Worm (Caenorhabditis elegans) whole organism, L1 larva: ENCODE results near the gene srg-25.

Experiments
- C04F5.9 ChIP-seq: sonication (generic microtip); optimal IDR thresholded peaks from 2 replicates; lab custom pipeline; 2016; ENCODE audit warnings: missing genetic modification characterization, missing compliant biosample characterization
- C34B4.2 ChIP-seq: sonication (generic microtip); optimal IDR thresholded peaks from 2 replicates; lab custom pipeline; 2017; ENCODE audit warnings: mild to moderate bottlenecking, missing genetic modification characterization, missing compliant biosample characterization
- Y116A8C.19 ChIP-seq: sonication (generic microtip); optimal IDR thresholded peaks from 2 replicates; lab custom pipeline; 2016; ENCODE audit warnings: missing compliant biosample characterization, missing genetic modification characterization, borderline replicate concordance
- alr-1 ChIP-seq: fragments of 200-800 bp; sonication (Bioruptor generic); optimal IDR thresholded peaks from 2 replicates; lab custom pipeline; 2018; ENCODE audit warnings: borderline replicate concordance, mild to moderate bottlenecking, missing genetic modification characterization, missing compliant biosample characterization
- aly-2 ChIP-seq: fragments of 150-350 bp; optimal IDR thresholded peaks from 2 replicates; lab custom pipeline; 2014; ENCODE audit warnings: missing biosample characterization, missing genetic modification characterization
- ceh-82 ChIP-seq, 3 experiments: fragments of 150-350 bp in 1 of 3; sonication (generic microtip) in 2 of 3; optimal IDR thresholded peaks; 2 replicates each; lab custom pipeline; 2014 to 2017; ENCODE audit warnings: missing biosample characterization in 3 of 3, missing genetic modification characterization in 3 of 3
- ces-1 ChIP-seq: fragments of 150-350 bp; optimal IDR thresholded peaks from 2 replicates; lab custom pipeline; 2014; ENCODE audit warnings: missing biosample characterization, missing genetic modification reagents, missing genetic modification characterization
- dpl-1 ChIP-seq, 3 experiments: fragments of 150-350 bp in 2 of 3; sonication (generic microtip) in 1 of 3; optimal IDR thresholded peaks; 2 replicates each; lab custom pipeline; 2014 to 2017; ENCODE audit warnings: missing biosample characterization in 3 of 3, missing genetic modification characterization in 3 of 3, missing genetic modification reagents in 3 of 3
- efl-1 ChIP-seq, 4 experiments: fragments of 150-350 bp; optimal IDR thresholded peaks in 3 of 4; peaks in 1 of 4; 1 replicate in 1 of 4; 2 replicates in 3 of 4; lab custom pipeline; 2014; ENCODE audit warnings: missing biosample characterization in 2 of 4, missing genetic modification characterization in 2 of 4, missing genetic modification reagents in 2 of 4
- efl-3 ChIP-seq: fragments of 200-800 bp; sonication (Bioruptor generic); optimal IDR thresholded peaks from 2 replicates; lab custom pipeline; 2018; ENCODE audit warnings: mild to moderate bottlenecking, missing genetic modification characterization, missing compliant biosample characterization
- egl-13 ChIP-seq: sonication (generic microtip); optimal IDR thresholded peaks from 2 replicates; lab custom pipeline; 2016; ENCODE audit warnings: missing genotype, missing genetic modification reagents, missing genetic modification characterization, missing compliant biosample characterization
- elt-2 ChIP-seq: sonication (generic microtip); optimal IDR thresholded peaks from 2 replicates; lab custom pipeline; 2016; ENCODE audit warnings: missing genetic modification characterization, mild to moderate bottlenecking, inconsistent platforms, missing compliant biosample characterization, missing genetic modification reagents
- ets-5 ChIP-seq: fragments of 200-800 bp; sonication (Bioruptor generic); IDR thresholded peaks from 2 replicates; pipeline ENCODE4 v1.3.6; 2022; ENCODE audit warnings: missing genetic modification characterization, missing compliant biosample characterization
- fkh-4 ChIP-seq: sonication (generic microtip); optimal IDR thresholded peaks from 2 replicates; lab custom pipeline; 2016; ENCODE audit warnings: missing compliant biosample characterization, missing genetic modification characterization, borderline replicate concordance
- fos-1 ChIP-seq: fragments of 150-350 bp; optimal IDR thresholded peaks from 2 replicates; lab custom pipeline; 2014; ENCODE audit warnings: missing biosample characterization, missing genetic modification characterization
- irx-1 ChIP-seq: sonication (generic microtip); optimal IDR thresholded peaks from 2 replicates; lab custom pipeline; 2016; ENCODE audit warnings: missing genetic modification characterization, missing compliant biosample characterization
- isw-1 ChIP-seq: fragments of 200-800 bp; sonication (Bioruptor generic); IDR thresholded peaks from 2 replicates; pipeline ENCODE4 v1.3.6; 2022; ENCODE audit warnings: missing genetic modification characterization, missing compliant biosample characterization
- jun-1 ChIP-seq: fragments of 150-350 bp; optimal IDR thresholded peaks from 2 replicates; lab custom pipeline; 2014; ENCODE audit warnings: missing biosample characterization, missing genetic modification reagents, missing genetic modification characterization
- lin-15B ChIP-seq: fragments of 150-350 bp; sonication (generic microtip); optimal IDR thresholded peaks from 3 replicates; lab custom pipeline; 2014; ENCODE audit warnings: missing biosample characterization, missing genetic modification characterization
- lin-35 ChIP-seq, 2 experiments: fragments of 150-350 bp; optimal IDR thresholded peaks; 2 replicates each; lab custom pipeline; 2014; ENCODE audit warnings: missing biosample characterization in 2 of 2, missing genetic modification characterization in 2 of 2, missing genetic modification reagents in 2 of 2
- lsy-2 ChIP-seq, 2 experiments: fragments of 150-350 bp; optimal IDR thresholded peaks; 2 replicates each; lab custom pipeline; 2014; ENCODE audit warnings: missing biosample characterization in 2 of 2, missing genetic modification characterization in 2 of 2
- mdl-1 ChIP-seq, 2 experiments: fragments of 150-350 bp; optimal IDR thresholded peaks; 2 replicates each; lab custom pipeline; 2014 to 2017; ENCODE audit warnings: missing biosample characterization in 2 of 2, missing genetic modification characterization in 2 of 2, inconsistent platforms in 1 of 2
- mep-1 ChIP-seq: fragments of 150-350 bp; optimal IDR thresholded peaks from 2 replicates; lab custom pipeline; 2014; ENCODE audit warnings: missing biosample characterization, missing genetic modification characterization
- nhr-76 ChIP-seq: sonication (generic microtip); optimal IDR thresholded peaks from 2 replicates; lab custom pipeline; 2017; ENCODE audit warnings: missing biosample characterization, missing genetic modification characterization
- nhr-77 ChIP-seq: fragments of 150-350 bp; optimal IDR thresholded peaks from 2 replicates; lab custom pipeline; 2014; ENCODE audit warnings: missing biosample characterization, missing genetic modification characterization
- nhr-84 ChIP-seq: sonication (generic microtip); optimal IDR thresholded peaks from 2 replicates; lab custom pipeline; 2017; ENCODE audit warnings: missing biosample characterization, missing genetic modification characterization
- nhr-85 ChIP-seq: sonication (generic microtip); peaks from one replicate; lab custom pipeline; 2016; ENCODE audit warnings: missing genetic modification characterization, inconsistent platforms, missing compliant biosample characterization
- nhr-90 ChIP-seq: sonication (generic microtip); optimal IDR thresholded peaks from 2 replicates; lab custom pipeline; 2016; ENCODE audit warnings: mild to moderate bottlenecking, missing genetic modification characterization, missing compliant biosample characterization; ENCODE audit not compliant: poor library complexity
- unc-130 ChIP-seq: fragments of 150-350 bp; optimal IDR thresholded peaks from 2 replicates; lab custom pipeline; 2017; ENCODE audit warnings: missing biosample characterization, missing genetic modification characterization, inconsistent platforms
- unc-30 ChIP-seq: sonication (generic microtip); optimal IDR thresholded peaks from 2 replicates; lab custom pipeline; 2017; ENCODE audit warnings: missing biosample characterization, missing genetic modification characterization
- unc-62 ChIP-seq: fragments of 150-350 bp; optimal IDR thresholded peaks from 2 replicates; lab custom pipeline; 2014; ENCODE audit warnings: missing biosample characterization, missing genetic modification reagents, missing genetic modification characterization
- unc-86 ChIP-seq: sonication (generic microtip); optimal IDR thresholded peaks from 2 replicates; lab custom pipeline; 2016; ENCODE audit warnings: missing genetic modification characterization, missing compliant biosample characterization
- unc-98 ChIP-seq: fragments of 200-800 bp; sonication (Bioruptor generic); IDR thresholded peaks from 2 replicates; pipeline ENCODE4 v1.3.6; 2022; ENCODE audit warnings: missing genetic modification characterization, missing compliant biosample characterization
- vab-15 ChIP-seq: sonication (generic microtip); optimal IDR thresholded peaks from 2 replicates; lab custom pipeline; 2017; ENCODE audit warnings: missing genotype, mild to moderate bottlenecking, missing genetic modification characterization, missing compliant biosample characterization
- zag-1 ChIP-seq: fragments of 150-350 bp; optimal IDR thresholded peaks from 2 replicates; lab custom pipeline; 2014; ENCODE audit warnings: missing biosample characterization, missing genetic modification characterization

The srg-25 gene

DNA sequence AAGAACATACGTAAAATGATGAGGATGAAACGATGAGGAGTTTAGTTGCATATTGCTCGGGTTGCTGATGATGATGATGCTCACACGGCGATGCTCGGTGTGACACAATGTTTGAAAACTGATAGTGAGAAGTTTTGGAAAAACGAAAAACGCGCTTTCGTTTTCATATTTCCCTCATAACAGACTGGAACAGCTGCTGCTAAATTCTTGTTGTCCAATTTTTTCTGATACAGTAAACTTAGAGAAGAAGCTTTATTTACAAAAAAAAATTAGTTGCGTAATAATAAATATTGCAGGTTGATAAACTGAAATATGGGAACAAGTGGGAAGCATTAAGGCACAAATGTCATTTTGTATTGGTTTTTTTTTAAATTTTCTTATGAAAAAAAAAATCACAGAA is 20.8 kb downstream of the srg-25 start, which contains the start of gene ceh-33:
ceh-33 (minus strand) TSS at position 101 of the 400 bp plus-strand sequence.
- TF ChIP-seq nhr-85 (tag; lab: Kevin White, UChicago) (peak; percentile 18), C34B4.2 (tag; lab: Kevin White, UChicago) (no peak)

DNA sequence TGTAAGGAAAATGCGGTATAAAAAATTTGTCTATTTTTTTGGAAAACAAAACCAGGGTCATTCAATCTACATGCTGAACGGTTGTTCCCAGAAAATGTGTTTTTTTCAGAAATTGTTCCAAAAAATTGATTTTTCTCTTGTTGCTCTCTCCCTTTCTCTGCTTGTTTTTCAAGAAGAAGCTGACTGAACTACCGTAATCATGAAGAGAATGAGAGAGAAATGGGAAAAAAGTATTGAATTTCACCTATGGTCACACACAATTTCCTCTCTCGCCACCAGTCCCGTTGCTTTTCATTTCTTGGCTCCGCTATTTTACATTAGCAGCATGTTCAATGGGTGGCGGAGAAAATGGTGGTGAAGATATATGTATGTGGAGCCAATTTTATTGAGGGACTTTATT is 22.5 kb downstream of the srg-25 start:
- TF ChIP-seq nhr-84 (tag; lab: Kevin White, UChicago) (no peak), elt-2 (tag; lab: Kevin White, UChicago) (no peak), egl-13 (tag; lab: Kevin White, UChicago) (no peak), unc-98 (GFP tag; lab: Robert Waterston, UW) (no peak), ces-1 (GFP tag; lab: Kevin White, UChicago) (no peak), lsy-2 (tag; optimal IDR thresholded peaks at IDR 0.05; lab: Kevin White, UChicago) (peak in 1 of 2 experiments; percentile 55), unc-86 (tag; lab: Kevin White, UChicago) (no peak)

DNA sequence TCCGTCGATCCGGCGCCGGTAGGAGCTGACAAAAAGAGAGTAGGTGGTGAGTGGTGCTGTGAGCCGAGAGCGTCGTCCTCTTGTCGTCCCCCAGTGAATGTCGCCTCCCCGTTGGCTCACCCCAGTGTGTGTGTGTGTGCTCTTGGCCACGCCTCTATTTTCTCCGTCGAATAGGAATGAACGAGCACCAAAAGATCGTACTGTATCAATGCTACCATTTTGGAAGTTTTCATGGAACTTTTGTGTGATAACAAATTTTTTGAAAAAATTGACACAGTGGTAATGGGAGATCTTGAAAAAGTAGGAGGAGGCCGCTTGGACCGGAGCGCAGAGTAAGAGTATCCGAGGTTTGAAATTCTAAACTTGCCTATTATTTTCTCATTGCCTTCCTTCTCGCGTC is 25.8 kb downstream of the srg-25 start, which contains the start of gene ceh-34:
ceh-34 (minus strand) TSS at position 101 of the 400 bp plus-strand sequence.
- TF ChIP-seq nhr-85 (tag; lab: Kevin White, UChicago) (peak; percentile 6), Y116A8C.19 (tag; lab: Kevin White, UChicago) (no peak), unc-62 (GFP tag; lab: Kevin White, UChicago) (no peak), vab-15 (tag; lab: Kevin White, UChicago) (no peak), efl-1 (optimal IDR thresholded peaks at IDR 0.05; lab: Kevin White, UChicago) (no peak), efl-1 (GFP tag; optimal IDR thresholded peaks at IDR 0.05 in 1 of 2; lab: Kevin White, UChicago) (no peak), nhr-84 (tag; lab: Kevin White, UChicago) (no peak), dpl-1 (GFP tag; optimal IDR thresholded peaks at IDR 0.05; lab: Kevin White, UChicago) (no peak)

DNA sequence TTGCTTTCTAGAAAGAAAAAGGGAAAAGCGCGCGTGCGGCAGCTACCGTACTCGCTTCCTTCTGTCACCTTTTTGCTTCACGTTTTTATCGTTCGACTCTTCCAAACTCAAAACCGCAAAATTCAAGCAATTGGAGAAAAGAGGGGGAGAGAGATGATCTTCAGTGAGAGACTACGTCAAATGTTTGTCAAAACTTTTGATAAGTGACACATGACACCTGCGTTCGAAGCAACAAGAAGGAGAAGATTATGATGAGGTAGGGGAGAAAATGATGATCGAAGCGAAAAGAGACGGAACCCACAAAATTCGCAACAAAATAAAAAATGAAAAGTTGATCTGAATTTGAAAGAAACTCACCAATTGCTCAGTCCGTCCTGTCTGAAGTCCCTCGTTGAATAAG is 27.0 kb downstream of the srg-25 start:
- TF ChIP-seq nhr-77 (no peak), mep-1 (tag; lab: Kevin White, UChicago) (no peak), jun-1 (tag; lab: Kevin White, UChicago) (no peak), lin-35 (GFP tag; optimal IDR thresholded peaks at IDR 0.05; lab: Kevin White, UChicago) (no peak)

DNA sequence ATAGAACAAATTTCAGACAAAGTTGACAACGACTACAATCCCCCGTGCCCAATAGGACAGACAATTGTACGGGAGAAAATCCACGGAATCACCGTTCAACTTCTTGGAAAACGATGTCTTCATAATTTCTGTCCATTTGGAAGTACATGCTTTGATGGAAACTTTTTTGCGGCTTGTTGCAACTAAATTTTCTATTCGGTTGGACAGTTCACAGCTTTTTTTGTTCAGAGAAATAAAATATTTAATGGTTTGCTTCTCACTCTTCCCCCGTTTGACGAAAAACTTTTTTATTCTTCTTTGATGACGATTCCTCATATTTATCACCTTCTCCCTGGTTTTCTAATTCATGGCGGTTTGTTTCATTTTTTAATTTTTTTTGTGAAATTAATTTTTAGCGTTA is 31.2 kb downstream of the srg-25 start, which contains the start of gene C10G8.2:
C10G8.2 (plus strand) TSS at position 301 of the 400 bp plus-strand sequence.
- TF ChIP-seq mdl-1 (tag; optimal IDR thresholded peaks at IDR 0.05; lab: Kevin White, UChicago) (no peak), fkh-4 (no peak), mep-1 (tag; lab: Kevin White, UChicago) (no peak)

DNA sequence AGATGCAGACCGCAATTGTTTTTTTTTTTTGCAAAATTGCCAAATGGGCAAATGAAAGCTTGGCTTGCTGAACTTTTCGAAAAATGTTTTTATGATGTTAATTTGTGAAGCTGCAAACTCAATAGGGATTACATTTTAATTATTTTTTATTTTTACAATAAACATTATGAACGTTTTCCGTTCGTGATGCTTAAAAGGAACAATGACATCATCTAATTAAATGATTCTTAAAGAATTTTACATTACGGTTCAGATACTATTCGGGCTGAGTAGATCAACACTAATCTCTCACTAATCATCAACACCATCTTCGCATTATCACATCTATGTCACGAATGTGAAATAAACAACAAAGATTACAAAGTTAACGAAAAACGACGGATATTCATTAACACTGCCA is 32.9 kb downstream of the srg-25 start, which contains the start of gene C10G8.3:
C10G8.3 (plus strand) TSS at position 301 of the 400 bp plus-strand sequence.
- TF ChIP-seq irx-1 (no peak), dpl-1 (GFP tag; optimal IDR thresholded peaks at IDR 0.05; lab: Kevin White, UChicago) (no peak), ceh-82 (tag; optimal IDR thresholded peaks at IDR 0.05; lab: Kevin White, UChicago) (no peak), nhr-76 (no peak), zag-1 (no peak), jun-1 (tag; lab: Kevin White, UChicago) (no peak), fos-1 (tag; lab: Kevin White, UChicago) (no peak), unc-30 (tag; lab: Kevin White, UChicago) (no peak), alr-1 (tag; lab: Kevin White, UChicago) (no peak), lin-15B (no peak), nhr-90 (tag; lab: Kevin White, UChicago) (no peak), ets-5 (GFP tag; lab: Robert Waterston, UW) (no peak), aly-2 (tag; lab: Kevin White, UChicago) (no peak), unc-130 (tag; lab: Kevin White, UChicago) (no peak), C04F5.9 (tag; lab: Kevin White, UChicago) (no peak), nhr-85 (tag; lab: Kevin White, UChicago) (no peak), efl-3 (GFP tag; lab: Kevin White, UChicago) (no peak), isw-1 (GFP tag; lab: Robert Waterston, UW) (no peak), ces-1 (GFP tag; lab: Kevin White, UChicago) (no peak)
- TF ChIP-seq, all 84 proteins: peak for 0
